Worm (Caenorhabditis elegans): ENCODE results near the gene srh-45.
A peak's percentile ranks its signal among the peaks of the same experiment; 100 is the strongest.

DNA sequence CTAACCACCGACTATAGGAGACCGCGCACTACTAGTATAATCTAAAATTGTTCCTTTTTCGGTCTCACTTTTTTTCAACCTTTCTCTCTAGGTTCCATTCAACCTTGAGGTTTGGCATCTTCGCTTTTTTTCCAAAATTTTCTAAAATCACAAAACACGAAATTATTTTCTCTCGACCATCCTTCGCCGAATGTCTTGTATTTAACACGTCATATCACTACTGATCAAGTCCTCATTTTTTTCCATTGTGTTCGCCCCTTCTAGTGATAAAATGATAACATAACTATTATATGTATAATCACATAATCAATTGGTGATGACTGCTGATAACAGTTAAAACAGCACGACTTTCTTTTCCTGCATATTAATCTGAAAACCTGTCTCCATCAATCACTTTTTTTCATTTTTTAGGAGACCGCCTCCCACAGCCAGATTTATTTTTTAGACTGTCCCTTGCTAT, 6.3 kb upstream of the srh-45 start, which contains the start of gene T03F7.7:
- TF ChIP-seq unc-62 (GFP tag; optimal IDR thresholded peaks at IDR 0.05) (no peak), ama-1 (optimal IDR thresholded peaks at IDR 0.05) (no peak), lsy-2 (tag; optimal IDR thresholded peaks at IDR 0.05) (no peak), ztf-11 (tag; optimal IDR thresholded peaks at IDR 0.05) (no peak), nhr-12 (tag; optimal IDR thresholded peaks at IDR 0.05) (no peak), nhr-6 (tag; optimal IDR thresholded peaks at IDR 0.05) (no peak), lin-11 (tag; optimal IDR thresholded peaks at IDR 0.05) (no peak), dmd-4 (tag; optimal IDR thresholded peaks at IDR 0.05) (no peak), ceh-82 (tag; optimal IDR thresholded peaks at IDR 0.05) (no peak), sma-9 (GFP tag; optimal IDR thresholded peaks at IDR 0.05) (peak; percentile 32), sma-9 (tag; optimal IDR thresholded peaks at IDR 0.05) (no peak), nhr-237 (tag; optimal IDR thresholded peaks at IDR 0.05) (no peak), elt-3 (tag; optimal IDR thresholded peaks at IDR 0.05) (no peak), nhr-23 (tag; optimal IDR thresholded peaks at IDR 0.05) (no peak)
